Fruit fly (Drosophila melanogaster) whole organism, prepupa: ENCODE data around the gene Ugt36A1.

ENCODE experiments used
- Blimp-1 ChIP-seq: fragments of 200-800 bp; sonication (Bioruptor generic); optimal IDR thresholded peaks from 3 replicates; lab custom pipeline; 2017; ENCODE audit warnings: missing biosample characterization, missing genetic modification characterization, mild to moderate bottlenecking, moderate library complexity, missing genetic modification reagents
- CG10631 ChIP-seq: fragments of 200-800 bp; sonication (Bioruptor generic); optimal IDR thresholded peaks from 2 replicates; lab custom pipeline; 2016; ENCODE audit warnings: missing biosample characterization, missing genetic modification characterization
- CG11294 ChIP-seq: fragments of 200-800 bp; sonication (Bioruptor generic); IDR thresholded peaks from 2 replicates; pipeline ENCODE4 v1.3.6; 2022; ENCODE audit warnings: missing biosample characterization, missing genetic modification characterization
- CG11762 ChIP-seq: fragments of 200-800 bp; sonication (Bioruptor generic); optimal IDR thresholded peaks from 3 replicates; lab custom pipeline; 2016; ENCODE audit warnings: missing biosample characterization, missing genetic modification characterization; ENCODE audit not compliant: insufficient read depth
- CG11902 ChIP-seq: fragments of 200-800 bp; sonication (Bioruptor generic); optimal IDR thresholded peaks from 3 replicates; lab custom pipeline; 2016; ENCODE audit warnings: missing biosample characterization, missing genetic modification characterization
- CG15336 ChIP-seq: fragments of 200-800 bp; sonication (Bioruptor generic); IDR thresholded peaks from 2 replicates; pipeline ENCODE4 v1.3.6; 2022; ENCODE audit warnings: missing biosample characterization, missing genetic modification characterization
- CG1621 ChIP-seq: fragments of 200-800 bp; sonication (Bioruptor generic); optimal IDR thresholded peaks from 3 replicates; lab custom pipeline; 2018; ENCODE audit warnings: missing biosample characterization, mild to moderate bottlenecking, missing genetic modification characterization
- CG31627 ChIP-seq: fragments of 200-800 bp; sonication (Bioruptor generic); optimal IDR thresholded peaks from 3 replicates; lab custom pipeline; 2016; ENCODE audit warnings: missing biosample characterization, missing genetic modification characterization
- CG34406 ChIP-seq: fragments of 200-800 bp; sonication (Bioruptor generic); optimal IDR thresholded peaks from 3 replicates; lab custom pipeline; 2016; ENCODE audit warnings: missing biosample characterization, missing genetic modification characterization
- CG3919 ChIP-seq: fragments of 200-800 bp; sonication (Bioruptor generic); optimal IDR thresholded peaks from 3 replicates; lab custom pipeline; 2016; ENCODE audit warnings: missing biosample characterization, missing genetic modification characterization
- CG4318 ChIP-seq: fragments of 200-800 bp; sonication (Bioruptor generic); optimal IDR thresholded peaks from 3 replicates; lab custom pipeline; 2017; ENCODE audit warnings: missing biosample characterization, mild to moderate bottlenecking, missing genetic modification characterization
- CG6163 ChIP-seq: fragments of 200-800 bp; sonication (Bioruptor generic); IDR thresholded peaks from 3 replicates; pipeline ENCODE4 v1.3.6; 2022; ENCODE audit warnings: missing biosample characterization, missing genetic modification characterization
- CG6276 ChIP-seq: fragments of 200-800 bp; sonication (Bioruptor generic); optimal IDR thresholded peaks from 2 replicates; lab custom pipeline; 2017; ENCODE audit warnings: missing biosample characterization, mild to moderate bottlenecking, missing genetic modification characterization
- CG6792 ChIP-seq: fragments of 200-800 bp; sonication (Bioruptor generic); optimal IDR thresholded peaks from 3 replicates; lab custom pipeline; 2016; ENCODE audit warnings: missing biosample characterization, missing genetic modification characterization
- CG6808 ChIP-seq: fragments of 200-800 bp; sonication (Bioruptor generic); optimal IDR thresholded peaks from 3 replicates; lab custom pipeline; 2017; ENCODE audit warnings: missing biosample characterization, missing genetic modification characterization, mild to moderate bottlenecking, moderate library complexity, missing genetic modification reagents
- CG8319 ChIP-seq: fragments of 200-800 bp; sonication (Bioruptor generic); optimal IDR thresholded peaks from 3 replicates; lab custom pipeline; 2016; ENCODE audit warnings: missing biosample characterization, missing genetic modification characterization
- CG8632 ChIP-seq: fragments of 200-800 bp; sonication (Bioruptor generic); optimal IDR thresholded peaks from 3 replicates; lab custom pipeline; 2016; ENCODE audit warnings: missing biosample characterization, missing genetic modification characterization
- CG9139 ChIP-seq: fragments of 200-800 bp; sonication (Bioruptor generic); optimal IDR thresholded peaks from 3 replicates; lab custom pipeline; 2017; ENCODE audit warnings: missing biosample characterization, mild to moderate bottlenecking, missing genetic modification characterization
- Eip75B ChIP-seq: fragments of 200-800 bp; sonication (Bioruptor generic); optimal IDR thresholded peaks from 3 replicates; lab custom pipeline; 2016; ENCODE audit warnings: missing biosample characterization, missing genetic modification characterization
- Eip78C ChIP-seq: fragments of 200-800 bp; sonication (Bioruptor generic); peaks from one replicate; lab custom pipeline; 2016; ENCODE audit warnings: missing biosample characterization, missing genetic modification characterization
- Eip93F ChIP-seq: fragments of 200-800 bp; sonication (Bioruptor generic); optimal IDR thresholded peaks from 2 replicates; lab custom pipeline; 2016; ENCODE audit warnings: missing biosample characterization, mild to moderate bottlenecking, missing genetic modification characterization
- Ets21C ChIP-seq: fragments of 200-800 bp; sonication (Bioruptor generic); optimal IDR thresholded peaks from 3 replicates; lab custom pipeline; 2016; ENCODE audit warnings: missing biosample characterization, missing genetic modification characterization
- Gug ChIP-seq: fragments of 200-800 bp; sonication (Bioruptor generic); IDR thresholded peaks from 2 replicates; pipeline ENCODE4 v1.3.6; 2022; ENCODE audit warnings: missing biosample characterization, missing genetic modification characterization
- Hr4 ChIP-seq: fragments of 200-800 bp; sonication (Bioruptor generic); optimal IDR thresholded peaks from 3 replicates; lab custom pipeline; 2016; ENCODE audit warnings: missing biosample characterization, missing genetic modification characterization
- Lpt ChIP-seq: fragments of 200-800 bp; sonication (Bioruptor generic); optimal IDR thresholded peaks from 3 replicates; lab custom pipeline; 2016; ENCODE audit warnings: missing biosample characterization, missing genetic modification characterization
- OdsH ChIP-seq: fragments of 200-800 bp; sonication (Bioruptor generic); optimal IDR thresholded peaks from 3 replicates; lab custom pipeline; 2016; ENCODE audit warnings: missing biosample characterization, missing genetic modification characterization
- Smox ChIP-seq: fragments of 200-800 bp; sonication (Bioruptor generic); optimal IDR thresholded peaks from 3 replicates; lab custom pipeline; 2016; ENCODE audit warnings: missing biosample characterization, missing genetic modification characterization
- Sox102F ChIP-seq: fragments of 200-800 bp; sonication (Bioruptor generic); optimal IDR thresholded peaks from 2 replicates; lab custom pipeline; 2016; ENCODE audit warnings: missing biosample characterization, mild to moderate bottlenecking, missing genetic modification characterization
- Sox14 ChIP-seq: fragments of 200-800 bp; sonication (Bioruptor generic); optimal IDR thresholded peaks from 3 replicates; lab custom pipeline; 2016; ENCODE audit warnings: missing biosample characterization, missing genetic modification characterization
- achi ChIP-seq: fragments of 200-800 bp; sonication (Bioruptor generic); optimal IDR thresholded peaks from 3 replicates; lab custom pipeline; 2016; ENCODE audit warnings: missing biosample characterization, missing genetic modification characterization
- acj6 ChIP-seq: fragments of 200-800 bp; sonication (Bioruptor generic); optimal IDR thresholded peaks from 3 replicates; lab custom pipeline; 2016; ENCODE audit warnings: missing biosample characterization, missing genetic modification characterization
- dac ChIP-seq: fragments of 200-800 bp; sonication (Bioruptor generic); optimal IDR thresholded peaks from 2 replicates; lab custom pipeline; 2017; ENCODE audit warnings: missing biosample characterization, mild to moderate bottlenecking, missing genetic modification characterization
- eg ChIP-seq: fragments of 200-800 bp; sonication (Bioruptor generic); IDR thresholded peaks from 3 replicates; pipeline ENCODE4 v1.3.6; 2022; ENCODE audit warnings: missing biosample characterization, missing genetic modification characterization
- esn ChIP-seq: fragments of 200-800 bp; sonication (Bioruptor generic); optimal IDR thresholded peaks from 2 replicates; lab custom pipeline; 2016; ENCODE audit warnings: missing biosample characterization, mild to moderate bottlenecking, missing genetic modification characterization, moderate library complexity
- fd59A ChIP-seq: fragments of 200-800 bp; sonication (Bioruptor generic); optimal IDR thresholded peaks from 2 replicates; lab custom pipeline; 2017; ENCODE audit warnings: missing biosample characterization, mild to moderate bottlenecking, missing genetic modification characterization, missing genetic modification reagents
- fd85E ChIP-seq: fragments of 200-800 bp; sonication (Bioruptor generic); optimal IDR thresholded peaks from 3 replicates; lab custom pipeline; 2016; ENCODE audit warnings: missing biosample characterization, missing genetic modification characterization
- fkh ChIP-seq: fragments of 200-800 bp; sonication (Bioruptor generic); optimal IDR thresholded peaks from 3 replicates; lab custom pipeline; 2017; ENCODE audit warnings: missing biosample characterization, mild to moderate bottlenecking, missing genetic modification characterization, moderate library complexity
- lz ChIP-seq: fragments of 200-800 bp; sonication (Bioruptor generic); optimal IDR thresholded peaks from 3 replicates; lab custom pipeline; 2016; ENCODE audit warnings: missing biosample characterization, missing genetic modification characterization
- pdm3 ChIP-seq: fragments of 200-800 bp; sonication (Bioruptor generic); optimal IDR thresholded peaks from 3 replicates; lab custom pipeline; 2016; ENCODE audit warnings: missing biosample characterization, missing genetic modification characterization
- spab ChIP-seq: fragments of 200-800 bp; sonication (Bioruptor generic); optimal IDR thresholded peaks from 2 replicates; lab custom pipeline; 2017; ENCODE audit warnings: missing biosample characterization, mild to moderate bottlenecking, missing genetic modification characterization, missing genetic modification reagents
- svp ChIP-seq: fragments of 200-800 bp; sonication (Bioruptor generic); peaks from one replicate; lab custom pipeline; 2016; ENCODE audit warnings: missing biosample characterization, missing genetic modification characterization
- topi ChIP-seq: fragments of 200-800 bp; sonication (Bioruptor generic); optimal IDR thresholded peaks from 3 replicates; lab custom pipeline; 2016; ENCODE audit warnings: missing biosample characterization, missing genetic modification characterization
- vri ChIP-seq: fragments of 200-800 bp; sonication (Bioruptor generic); optimal IDR thresholded peaks from 3 replicates; lab custom pipeline; 2016; ENCODE audit warnings: missing biosample characterization, mild to moderate bottlenecking, missing genetic modification characterization

Gene Ugt36A1

dm6 chr2L:3587907-3588733 lies 30.8 kb upstream of the Ugt36A1 start (continued):
- TF ChIP-seq CG3919 (GFP tag; lab: Kevin White, UChicago) (peak; percentile 73), CG1621 (tag; lab: Kevin White, UChicago) (peak; percentile 65), vri (GFP tag; lab: Kevin White, UChicago) (no peak), CG6276 (GFP tag; lab: Kevin White, UChicago) (peak; percentile 37), acj6 (GFP tag; lab: Kevin White, UChicago) (peak; percentile 55), CG4318 (GFP tag; lab: Kevin White, UChicago) (peak; percentile 23), CG6808 (GFP tag; lab: Kevin White, UChicago) (peak; percentile 83), Blimp-1 (GFP tag; lab: Kevin White, UChicago) (no peak), Eip75B (GFP tag; lab: Kevin White, UChicago) (peak; percentile 31), CG8319 (GFP tag; lab: Kevin White, UChicago) (no peak), pdm3 (GFP tag; lab: Kevin White, UChicago) (peak; percentile 22), Gug (peak; percentile 50), Sox102F (GFP tag; lab: Kevin White, UChicago) (no peak), fd85E (GFP tag; lab: Kevin White, UChicago) (no peak), lz (GFP tag; lab: Kevin White, UChicago) (no peak), topi (GFP tag; lab: Kevin White, UChicago) (peak; percentile 19)

- TF ChIP-seq svp (GFP tag; lab: Kevin White, UChicago), result peak; percentile 5
- TF ChIP-seq CG10631 (GFP tag; lab: Kevin White, UChicago), result no peak
These were observed 30.1 kb upstream of the Ugt36A1 start for dm6 chr2L:3588841-3589240.

- TF ChIP-seq CG8319 (GFP tag; lab: Kevin White, UChicago) (no peak), CG34406 (GFP tag; lab: Kevin White, UChicago) (no peak), Ets21C (GFP tag; lab: Kevin White, UChicago) (no peak), CG10631 (GFP tag; lab: Kevin White, UChicago) (no peak)
These were observed 28.1 kb upstream of the Ugt36A1 start for dm6 chr2L:3590797-3591196.

- peak; percentile 77 for TF ChIP-seq achi (GFP tag; lab: Kevin White, UChicago)
- peak; percentile 46 for TF ChIP-seq CG11762 (GFP tag; lab: Kevin White, UChicago)
- peak; percentile 9 for TF ChIP-seq fd85E (GFP tag; lab: Kevin White, UChicago)
- TF ChIP-seq CG11902, result peak; percentile 83
- peak; percentile 63; the same call in 1 of the 2 replicates for TF ChIP-seq Gug
- peak; percentile 77 for TF ChIP-seq Sox14
- TF ChIP-seq Lpt, result no peak
- peak; percentile 88 for TF ChIP-seq fd59A (GFP tag; lab: Kevin White, UChicago)
- peak; percentile 39 for TF ChIP-seq Blimp-1 (GFP tag; lab: Kevin White, UChicago)
- TF ChIP-seq fkh (GFP tag; lab: Kevin White, UChicago), result no peak
- TF ChIP-seq CG4318 (GFP tag; lab: Kevin White, UChicago), result no peak
- TF ChIP-seq Eip78C (GFP tag; lab: Kevin White, UChicago), result peak; percentile 93
- TF ChIP-seq Eip93F (GFP tag; lab: Kevin White, UChicago), result no peak
- TF ChIP-seq dac, result no peak
- TF ChIP-seq topi (GFP tag; lab: Kevin White, UChicago), result peak; percentile 80
- peak; percentile 82 for TF ChIP-seq acj6 (GFP tag; lab: Kevin White, UChicago)
- peak; percentile 84 for TF ChIP-seq OdsH (GFP tag; lab: Kevin White, UChicago)
- peak; percentile 68 for TF ChIP-seq Smox (GFP tag; lab: Kevin White, UChicago)
- TF ChIP-seq CG8632, result peak; percentile 76
- TF ChIP-seq Hr4 (GFP tag; lab: Kevin White, UChicago), result peak; percentile 29
- TF ChIP-seq eg (GFP tag; lab: Robert Waterston, UW), result peak; percentile 62; the same call in 2 of the 3 replicates
- peak; percentile 93 for TF ChIP-seq CG6163
- TF ChIP-seq CG6808 (GFP tag; lab: Kevin White, UChicago), result peak; percentile 84
- TF ChIP-seq CG34406 (GFP tag; lab: Kevin White, UChicago), result peak; percentile 76
- peak; percentile 83 for TF ChIP-seq pdm3 (GFP tag; lab: Kevin White, UChicago)
- peak; percentile 84 for TF ChIP-seq CG31627 (GFP tag; lab: Kevin White, UChicago)
- no peak; the same call in 1 of the 2 replicates for TF ChIP-seq CG11294
- peak; percentile 78 for TF ChIP-seq esn
- TF ChIP-seq CG6792, result peak; percentile 86
- peak; percentile 86 for TF ChIP-seq spab (GFP tag; lab: Kevin White, UChicago)
- no peak for TF ChIP-seq CG15336 (GFP tag; lab: Robert Waterston, UW)
- TF ChIP-seq CG9139 (GFP tag; lab: Kevin White, UChicago), result peak; percentile 64
These were observed 24.9 kb upstream of the Ugt36A1 start for dm6 chr2L:3594000-3594399.
